Worm (Caenorhabditis elegans) whole organism, L1 larva: ENCODE data around the gene K11H12.10.

Experiments used
- elt-3 ChIP-seq, 6 experiments: fragments of 150-350 bp in 1 of 6; sonication (generic microtip); optimal IDR thresholded peaks; 2 replicates each; lab custom pipeline; 2017 to 2018; ENCODE audit warnings: missing biosample characterization in 6 of 6, missing genetic modification characterization in 6 of 6, inconsistent platforms in 1 of 6
- lsy-2 ChIP-seq, 2 experiments: fragments of 150-350 bp; optimal IDR thresholded peaks; 2 replicates each; lab custom pipeline; 2014; ENCODE audit warnings: missing biosample characterization in 2 of 2, missing genetic modification characterization in 2 of 2
- nhr-12 ChIP-seq: sonication (generic microtip); optimal IDR thresholded peaks from 2 replicates; lab custom pipeline; 2017; ENCODE audit warnings: missing biosample characterization, missing genetic modification characterization
- nhr-19 ChIP-seq: fragments of 200-800 bp; sonication (Bioruptor generic); conservative IDR thresholded peaks from 2 replicates; pipeline ENCODE4 v1.3.6; 2022; ENCODE audit warnings: missing genetic modification characterization, missing compliant biosample characterization
- nhr-77 ChIP-seq: fragments of 150-350 bp; optimal IDR thresholded peaks from 2 replicates; lab custom pipeline; 2014; ENCODE audit warnings: missing biosample characterization, missing genetic modification characterization
- tbx-2 ChIP-seq: sonication (generic microtip); optimal IDR thresholded peaks from 2 replicates; lab custom pipeline; 2016; ENCODE audit warnings: missing genetic modification characterization, missing compliant biosample characterization

ce11 chrIV:676280-676679 is 405 bp downstream of the K11H12.10 start, which contains the start of gene K11H12.5:
- TF ChIP-seq tbx-2 (tag; lab: Kevin White, UChicago) = no peak
- no peak for TF ChIP-seq elt-3 (tag; optimal IDR thresholded peaks at IDR 0.05; lab: Kevin White, UChicago)
- TF ChIP-seq nhr-77 (tag; lab: Kevin White, UChicago) = no peak
- TF ChIP-seq lsy-2 (tag; optimal IDR thresholded peaks at IDR 0.05; lab: Kevin White, UChicago) = no peak
- no peak for TF ChIP-seq nhr-12 (tag; lab: Kevin White, UChicago)
- TF ChIP-seq nhr-19 (GFP tag; lab: Robert Waterston, UW) = no peak
